Worm (Caenorhabditis elegans) whole organism, early embryonic: ENCODE measurements around the gene F20D1.22.

Experiments used
- B0310.2 ChIP-seq: sonication (generic microtip); optimal IDR thresholded peaks from 2 replicates; lab custom pipeline; 2016; ENCODE audit warnings: mild to moderate bottlenecking, missing genetic modification characterization, missing compliant biosample characterization
- F13C5.2 ChIP-seq: sonication (generic microtip); optimal IDR thresholded peaks from 2 replicates; lab custom pipeline; 2017; ENCODE audit warnings: mild to moderate bottlenecking, missing genetic modification characterization, inconsistent platforms, missing compliant biosample characterization
- aly-1 ChIP-seq: sonication (generic microtip); optimal IDR thresholded peaks from 2 replicates; lab custom pipeline; 2016; ENCODE audit warnings: missing genetic modification characterization, missing compliant biosample characterization
- ama-1 ChIP-seq: fragments of 150-350 bp; optimal IDR thresholded peaks from 2 replicates; lab custom pipeline; 2014
- ceh-13 ChIP-seq: fragments of 200-800 bp; sonication (Bioruptor generic); optimal IDR thresholded peaks from 2 replicates; lab custom pipeline; 2018; ENCODE audit warnings: mild to moderate bottlenecking, missing genetic modification characterization, missing compliant biosample characterization
- ceh-36 ChIP-seq: sonication (generic microtip); optimal IDR thresholded peaks from 2 replicates; lab custom pipeline; 2016; ENCODE audit warnings: missing genetic modification characterization, inconsistent platforms, missing compliant biosample characterization
- ets-7 ChIP-seq: sonication (generic microtip); optimal IDR thresholded peaks from 2 replicates; lab custom pipeline; 2016; ENCODE audit warnings: missing genotype, missing genetic modification characterization, missing compliant biosample characterization
- flt-1 ChIP-seq: fragments of 200-800 bp; sonication (Bioruptor generic); IDR thresholded peaks from 2 replicates; pipeline ENCODE4 v1.3.6; 2022; ENCODE audit warnings: missing genetic modification characterization, missing compliant biosample characterization
- hmbx-1 ChIP-seq: sonication (generic microtip); optimal IDR thresholded peaks from 2 replicates; lab custom pipeline; 2016; ENCODE audit warnings: mild to moderate bottlenecking, missing genetic modification characterization, missing compliant biosample characterization
- hmg-4 ChIP-seq: fragments of 200-800 bp; sonication (Bioruptor generic); optimal IDR thresholded peaks from 2 replicates; lab custom pipeline; 2018; ENCODE audit warnings: mild to moderate bottlenecking, missing genetic modification characterization, missing compliant biosample characterization
- hnd-1 ChIP-seq: sonication (generic microtip); optimal IDR thresholded peaks from 2 replicates; lab custom pipeline; 2016; ENCODE audit warnings: missing genetic modification characterization, missing compliant biosample characterization
- pes-1 ChIP-seq: fragments of 200-800 bp; sonication (Bioruptor generic); IDR thresholded peaks from 2 replicates; pipeline ENCODE4 v1.3.6; 2022; ENCODE audit warnings: missing genetic modification reagents, missing genetic modification characterization, missing compliant biosample characterization
- scrt-1 ChIP-seq: fragments of 200-800 bp; sonication (Bioruptor generic); IDR thresholded peaks from 2 replicates; pipeline ENCODE4 v1.3.6; 2022; ENCODE audit warnings: missing genetic modification characterization, missing compliant biosample characterization
- sea-1 ChIP-seq: fragments of 200-800 bp; sonication (Bioruptor generic); conservative IDR thresholded peaks from 2 replicates; pipeline ENCODE4 v1.3.6; 2022; ENCODE audit warnings: missing genetic modification characterization, missing compliant biosample characterization
- tbx-11 ChIP-seq: fragments of 200-800 bp; sonication (Bioruptor generic); IDR thresholded peaks from 2 replicates; pipeline ENCODE4 v1.3.6; 2022; ENCODE audit warnings: missing genetic modification characterization, missing compliant biosample characterization
- tbx-37 ChIP-seq: fragments of 200-800 bp; sonication (Bioruptor generic); conservative IDR thresholded peaks from 2 replicates; pipeline ENCODE4 v1.3.6; 2022; ENCODE audit warnings: missing genetic modification reagents, missing genetic modification characterization, missing compliant biosample characterization
- tra-4 ChIP-seq: sonication (generic microtip); optimal IDR thresholded peaks from 2 replicates; lab custom pipeline; 2017; ENCODE audit warnings: missing genetic modification characterization, missing compliant biosample characterization

Gene F20D1.22

DNA sequence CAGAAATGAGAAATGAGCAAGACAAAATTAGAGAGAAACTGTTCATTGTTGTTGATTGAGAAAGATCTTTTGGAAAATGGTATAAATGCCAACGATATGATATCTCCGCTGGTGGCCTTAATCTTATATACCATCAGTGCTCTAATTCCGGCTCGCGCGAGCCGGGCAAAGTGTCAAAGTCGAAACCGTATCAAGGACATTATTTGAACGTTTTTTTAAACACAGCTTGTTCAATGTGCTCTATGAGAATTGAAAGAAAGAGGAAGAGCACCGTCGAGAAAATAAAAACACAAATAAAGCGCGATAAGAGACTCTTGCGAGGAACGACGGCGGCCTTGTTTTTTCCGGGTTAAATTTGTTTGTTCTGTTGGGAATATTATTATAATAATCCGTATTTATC, 5.1 kb upstream of the F20D1.22 start, which contains the start of gene idpp-3:
Gene idpp-3, minus strand, starts transcription at position 101 of the 400 bp plus-strand sequence.
- no peak for TF ChIP-seq aly-1 (tag; lab: Kevin White, UChicago)
- no peak for TF ChIP-seq tra-4
- no peak for TF ChIP-seq hmbx-1 (tag; lab: Kevin White, UChicago)
- TF ChIP-seq F13C5.2 = no peak
- no peak for TF ChIP-seq ceh-13 (GFP tag; lab: Kevin White, UChicago)
- no peak for TF ChIP-seq flt-1 (GFP tag; lab: Robert Waterston, UW)
- no peak for TF ChIP-seq ceh-36 (tag; lab: Kevin White, UChicago)
- TF ChIP-seq hnd-1 (tag; lab: Kevin White, UChicago) = no peak

DNA sequence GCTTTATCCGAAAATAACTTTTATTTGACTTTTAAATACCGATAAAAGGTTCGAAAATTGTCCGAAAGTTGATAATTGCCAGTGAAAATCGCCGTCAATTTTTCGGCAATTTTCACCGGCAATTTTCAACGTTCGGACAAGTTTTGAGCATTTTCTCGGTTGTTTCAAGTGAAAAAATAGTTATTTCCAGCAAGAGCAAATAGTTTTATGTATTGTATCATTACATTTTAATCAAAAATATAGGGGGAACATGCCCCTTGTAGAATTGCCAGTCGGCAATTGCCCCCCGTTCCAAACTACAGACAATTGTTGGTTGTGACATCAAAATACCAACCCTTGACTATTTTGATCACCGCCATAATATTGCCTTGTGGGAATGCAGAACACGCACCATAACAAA, 4.2 kb upstream of the F20D1.22 start, which contains the start of gene rgs-10:
Gene rgs-10, plus strand, starts transcription at position 301 of the 400 bp plus-strand sequence.
- no peak for TF ChIP-seq sea-1
- no peak for TF ChIP-seq F13C5.2
- TF ChIP-seq B0310.2 = no peak
- TF ChIP-seq tbx-37 = no peak
- no peak for TF ChIP-seq hmbx-1 (tag; lab: Kevin White, UChicago)
- TF ChIP-seq hnd-1 (tag; lab: Kevin White, UChicago) = no peak

DNA sequence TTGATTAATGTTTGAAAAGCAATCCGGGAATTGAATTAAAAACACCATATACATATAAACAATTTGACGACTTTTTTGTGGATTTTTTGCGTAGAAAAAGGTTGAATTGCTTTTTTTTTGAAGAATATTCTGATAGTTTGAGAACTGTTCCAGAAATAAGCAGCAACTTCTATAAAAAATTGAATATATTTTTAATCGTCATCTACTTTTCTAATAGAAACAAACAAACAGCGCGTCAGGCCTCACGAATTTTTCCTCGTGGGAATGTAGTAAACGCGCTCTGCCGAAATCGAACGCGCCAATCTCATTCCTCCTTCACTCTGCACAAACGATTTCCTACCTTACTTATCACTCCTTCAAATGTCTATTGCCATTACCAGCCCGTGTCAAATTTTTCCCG, 2.4 kb upstream of the F20D1.22 start, which contains the start of gene rgs-11:
Gene rgs-11, plus strand, starts transcription at position 301 of the 400 bp plus-strand sequence.
- no peak for TF ChIP-seq ets-7 (tag; lab: Kevin White, UChicago)
- TF ChIP-seq hmg-4 (GFP tag; lab: Kevin White, UChicago) = no peak
- no peak for TF ChIP-seq pes-1 (GFP tag; lab: Robert Waterston, UW)
- TF ChIP-seq hnd-1 (tag; lab: Kevin White, UChicago) = no peak
- no peak for TF ChIP-seq ceh-36 (tag; lab: Kevin White, UChicago)
- no peak for TF ChIP-seq scrt-1
- no peak for TF ChIP-seq tbx-11
- TF ChIP-seq sea-1 = no peak
- no peak for TF ChIP-seq hmbx-1 (tag; lab: Kevin White, UChicago)
- no peak for TF ChIP-seq aly-1 (tag; lab: Kevin White, UChicago)
- no peak for TF ChIP-seq F13C5.2
- no peak for TF ChIP-seq tra-4

DNA sequence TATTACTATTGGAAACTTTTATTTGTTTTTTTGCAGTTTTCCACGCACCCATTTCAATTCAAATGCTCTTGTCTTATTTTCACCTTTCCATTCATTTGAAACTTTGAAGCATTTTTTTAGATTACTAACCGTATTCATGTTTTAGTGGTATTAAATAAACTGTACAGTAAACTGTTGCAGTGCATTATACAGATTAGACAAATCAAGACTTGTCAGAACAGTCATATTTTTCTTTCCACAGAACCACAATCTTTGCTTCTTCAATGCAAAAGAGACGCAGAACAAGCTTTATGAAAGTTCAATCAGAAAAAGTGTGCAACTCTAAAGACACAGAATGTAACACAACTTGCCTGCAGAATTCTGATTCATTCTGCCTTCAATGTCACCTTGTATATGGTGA, 854 bp upstream of the F20D1.22 start, which contains the start of gene F45B8.5:
Gene F45B8.5, plus strand, starts transcription at position 301 of the 400 bp plus-strand sequence.
- no peak for TF ChIP-seq scrt-1
- no peak for TF ChIP-seq F13C5.2
- TF ChIP-seq flt-1 (GFP tag; lab: Robert Waterston, UW) = no peak
- TF ChIP-seq ets-7 (tag; lab: Kevin White, UChicago) = no peak
- no peak for TF ChIP-seq tra-4
- no peak for TF ChIP-seq sea-1
- TF ChIP-seq hmbx-1 (tag; lab: Kevin White, UChicago) = no peak
- no peak for TF ChIP-seq ama-1 (lab: Kevin White, UChicago)
- no peak for TF ChIP-seq hmg-4 (GFP tag; lab: Kevin White, UChicago)
- TF ChIP-seq pes-1 (GFP tag; lab: Robert Waterston, UW) = no peak
- no peak for TF ChIP-seq hnd-1 (tag; lab: Kevin White, UChicago)

DNA sequence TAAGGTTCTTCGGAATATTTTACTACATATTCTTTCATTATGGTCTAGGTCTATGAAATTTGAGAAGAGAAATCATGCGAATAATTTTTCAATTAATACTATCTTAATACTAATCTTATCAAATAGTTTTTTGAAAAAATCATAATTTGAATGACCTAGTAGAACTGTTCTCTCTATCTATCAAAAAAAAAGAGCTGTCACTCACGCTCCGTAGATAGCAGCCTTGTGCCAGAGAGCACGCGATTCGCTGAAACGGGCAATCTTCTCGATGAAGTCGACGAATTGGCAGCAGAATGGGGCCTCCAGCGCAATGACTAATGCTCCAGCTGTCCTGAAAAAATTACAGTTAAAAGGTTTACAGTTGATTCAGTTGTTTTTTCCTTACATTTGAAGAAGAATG, 3.0 kb downstream of the F20D1.22 start:
- TF ChIP-seq flt-1 (GFP tag; lab: Robert Waterston, UW) = no peak
- no peak for TF ChIP-seq ceh-36 (tag; lab: Kevin White, UChicago)
- TF ChIP-seq aly-1 (tag; lab: Kevin White, UChicago) = no peak
- TF ChIP-seq ets-7 (tag; lab: Kevin White, UChicago) = no peak
- TF ChIP-seq F13C5.2 = no peak
- TF ChIP-seq hmbx-1 (tag; lab: Kevin White, UChicago) = no peak
- no peak for TF ChIP-seq ceh-13 (GFP tag; lab: Kevin White, UChicago)
- no peak for TF ChIP-seq sea-1
- no peak for TF ChIP-seq hmg-4 (GFP tag; lab: Kevin White, UChicago)

DNA sequence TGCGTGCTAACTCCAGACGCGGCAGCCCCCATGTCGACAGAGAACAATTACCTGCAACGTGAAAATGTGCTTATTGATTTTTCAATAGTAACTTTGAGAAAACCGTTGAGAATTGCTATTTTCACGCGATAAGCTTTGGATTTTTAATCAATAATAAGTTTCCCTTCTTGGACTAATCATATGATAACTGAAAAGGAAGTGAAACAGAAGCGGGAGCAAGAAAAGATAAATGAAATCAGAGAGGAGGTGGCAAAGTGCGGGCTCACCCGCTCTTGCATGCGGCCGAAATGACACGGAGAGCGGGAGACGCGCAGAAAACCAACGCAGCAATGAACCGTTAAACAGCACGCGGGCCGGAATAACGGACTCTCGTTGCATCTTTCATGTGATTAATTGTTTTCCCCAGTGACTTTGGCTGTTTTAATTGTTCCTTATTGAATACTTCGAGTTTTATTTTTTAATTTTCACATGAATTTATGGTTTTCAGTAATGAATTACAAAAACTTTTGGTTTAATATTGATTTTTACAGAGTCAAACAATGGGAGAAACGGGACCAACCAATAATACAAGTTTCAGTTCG, 3.7 kb downstream of the F20D1.22 start, which contains the start of the genes flwr-1 and tbc-1:
Gene flwr-1, minus strand, starts transcription at position 51 of the 581 bp plus-strand sequence.
Gene tbc-1, plus strand, starts transcription at position 531 of the 581 bp plus-strand sequence.
- TF ChIP-seq tbx-37 (no peak), F13C5.2 (peak; percentile 17)

DNA sequence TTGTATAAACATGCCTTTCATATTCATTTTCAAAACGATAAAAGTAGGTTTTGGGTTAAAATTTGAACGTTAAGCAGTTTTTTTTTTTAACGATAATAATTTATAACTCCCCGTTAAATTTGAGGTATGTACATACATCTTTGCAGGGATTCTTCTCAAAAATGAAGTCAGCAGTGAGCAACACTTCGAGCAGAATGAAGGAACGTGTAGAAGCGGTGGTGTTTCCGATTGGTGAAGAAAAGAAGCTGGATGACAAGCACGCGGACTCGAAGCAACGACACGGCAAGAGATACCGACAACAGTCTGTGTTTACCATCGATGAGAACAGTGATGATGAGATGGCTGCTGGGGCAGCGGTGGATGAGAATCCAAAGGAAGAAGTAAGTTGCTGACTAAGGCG, 6.5 kb downstream of the F20D1.22 start:
- TF ChIP-seq ama-1 (lab: Kevin White, UChicago) = no peak
- no peak for TF ChIP-seq ceh-13 (GFP tag; lab: Kevin White, UChicago)
- no peak for TF ChIP-seq aly-1 (tag; lab: Kevin White, UChicago)
- no peak for TF ChIP-seq flt-1 (GFP tag; lab: Robert Waterston, UW)
- no peak for TF ChIP-seq hmbx-1 (tag; lab: Kevin White, UChicago)
- no peak for TF ChIP-seq tbx-11

DNA sequence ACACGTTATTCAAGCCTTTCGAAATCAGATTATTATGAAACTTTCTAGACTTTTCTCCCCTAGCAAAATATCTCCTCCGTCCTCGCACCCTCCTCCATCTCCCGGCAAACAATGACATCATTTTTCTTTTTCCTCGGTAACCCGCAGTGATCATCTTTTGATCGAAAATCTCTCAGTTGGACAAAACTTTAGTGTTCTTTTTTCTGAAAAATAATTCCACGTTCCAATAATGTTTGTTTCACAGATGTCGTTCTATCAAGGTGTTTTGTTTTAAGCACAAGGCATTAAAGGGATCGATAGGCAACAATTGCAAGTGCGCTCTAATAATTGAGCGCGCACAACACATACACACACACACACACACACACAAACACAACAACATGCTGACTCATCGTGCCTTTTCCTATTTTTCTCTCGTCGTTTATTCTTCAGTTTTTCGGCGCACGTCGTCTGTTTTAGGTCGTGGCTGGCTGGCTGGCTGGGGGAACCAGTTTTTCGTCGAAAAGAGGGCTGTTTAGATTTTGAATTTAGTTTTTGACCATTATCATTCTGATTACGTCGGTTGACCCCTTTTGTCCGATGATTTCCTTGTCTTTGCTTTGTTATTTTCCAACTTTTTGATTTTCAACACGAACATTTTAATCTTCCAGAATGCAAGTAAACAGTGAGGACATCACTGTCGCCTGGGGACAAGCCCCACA, 9.0 kb downstream of the F20D1.22 start, which contains the start of gene F20D1.3:
Gene F20D1.3, plus strand, starts transcription at position 651 of the 701 bp plus-strand sequence.
- TF ChIP-seq ceh-13 (GFP tag; lab: Kevin White, UChicago) = no peak
- TF ChIP-seq hnd-1 (tag; lab: Kevin White, UChicago) = no peak
- peak; percentile 2 for TF ChIP-seq F13C5.2
- TF ChIP-seq ceh-36 (tag; lab: Kevin White, UChicago) = no peak
- TF ChIP-seq tbx-11 = no peak
